ENCODE assay signal across 1 fruit fly cellular context in the genomic region with DNA sequence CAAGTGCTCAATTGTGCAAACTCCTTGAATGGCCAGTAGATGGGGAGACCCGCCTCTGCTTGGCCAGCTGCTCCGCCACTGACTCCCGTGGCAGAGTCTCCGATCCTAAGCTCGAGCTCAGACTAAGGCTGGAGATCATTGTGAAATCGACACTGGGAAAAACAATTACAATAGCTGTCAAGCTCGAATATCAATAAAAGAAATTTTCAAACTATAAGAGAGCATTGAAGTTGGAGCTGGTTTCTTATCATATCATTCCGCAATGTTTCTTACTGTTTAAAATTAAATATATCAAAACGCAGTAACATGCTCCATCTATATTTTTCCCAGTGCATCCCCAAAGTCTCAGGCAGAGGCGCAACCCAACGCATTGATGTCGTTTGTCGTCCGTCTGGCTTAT.
TF ChIP-seq lines count a peak whose summit lies in the region.

No protein-coding gene starts in this region.

TF ChIP-seq in whole organism, embryonic, 481 proteins besides CTCF, POLR2A, EP300 and RAD21 (continued from another document and continues in another):
- TF ChIP-seq CG14050 (GFP tag; IDR thresholded peaks at IDR 0.05; lab: Robert Waterston, UW) (no peak), CG13123 (GFP tag; optimal IDR thresholded peaks at IDR 0.05; lab: Kevin White, UChicago) (no peak), CG2116 (GFP tag; optimal IDR thresholded peaks at IDR 0.05; lab: Kevin White, UChicago) (no peak), pfk (GFP tag; optimal IDR thresholded peaks at IDR 0.05; lab: Kevin White, UChicago) (no peak), E2f2 (GFP tag; IDR thresholded peaks at IDR 0.05; lab: Robert Waterston, UW) (no peak), bcd (GFP tag; optimal IDR thresholded peaks at IDR 0.05; lab: Kevin White, UChicago) (no peak), peb (GFP tag; IDR thresholded peaks at IDR 0.05; lab: Robert Waterston, UW) (no peak), mirr (GFP tag; optimal IDR thresholded peaks at IDR 0.05; lab: Kevin White, UChicago) (no peak), tin (GFP tag; optimal IDR thresholded peaks at IDR 0.05; lab: Kevin White, UChicago) (peak; percentile 68), zf30C (GFP tag; optimal IDR thresholded peaks at IDR 0.05; lab: Kevin White, UChicago) (peak; percentile 85), pum (GFP tag; optimal IDR thresholded peaks at IDR 0.05; lab: Kevin White, UChicago) (peak; percentile 34), pros (GFP tag; optimal IDR thresholded peaks at IDR 0.05; lab: Kevin White, UChicago) (no peak), Meics (GFP tag; optimal IDR thresholded peaks at IDR 0.05; lab: Kevin White, UChicago) (no peak), MBD-R2 (GFP tag; IDR thresholded peaks at IDR 0.05; lab: Robert Waterston, UW) (no peak), CG9932 (GFP tag; IDR thresholded peaks at IDR 0.05; lab: Robert Waterston, UW) (no peak), CG43689 (GFP tag; IDR thresholded peaks at IDR 0.05; lab: Robert Waterston, UW) (no peak), bbx (GFP tag; IDR thresholded peaks at IDR 0.05; lab: Robert Waterston, UW; ENCODE audit: partially characterized antibody) (no peak), gcm (GFP tag; optimal IDR thresholded peaks at IDR 0.05; lab: Kevin White, UChicago) (peak; percentile 40), CG13894 (tag; optimal IDR thresholded peaks at IDR 0.05; lab: Kevin White, UChicago) (no peak), Spps (tag; optimal IDR thresholded peaks at IDR 0.05; lab: Kevin White, UChicago) (peak; percentile 60), oc (tag; optimal IDR thresholded peaks at IDR 0.05; lab: Kevin White, UChicago) (no peak), CG34224 (GFP tag; IDR thresholded peaks at IDR 0.05; lab: Robert Waterston, UW; ENCODE audit: partially characterized antibody) (no peak), Poxn (GFP tag; IDR thresholded peaks at IDR 0.05; lab: Robert Waterston, UW) (no peak), CG8089 (GFP tag; optimal IDR thresholded peaks at IDR 0.05; lab: Kevin White, UChicago) (peak; percentile 32), sim (GFP tag; IDR thresholded peaks at IDR 0.05; lab: Robert Waterston, UW) (no peak), seq (GFP tag; IDR thresholded peaks at IDR 0.05; lab: Robert Waterston, UW) (no peak), vfl (GFP tag; optimal IDR thresholded peaks at IDR 0.05; lab: Kevin White, UChicago) (no peak), Oli (tag; optimal IDR thresholded peaks at IDR 0.05; lab: Kevin White, UChicago) (no peak), zen (tag; optimal IDR thresholded peaks at IDR 0.05; lab: Kevin White, UChicago) (peak; percentile 85), CG10565 (GFP tag; optimal IDR thresholded peaks at IDR 0.05; lab: Kevin White, UChicago) (no peak), NFAT (GFP tag; IDR thresholded peaks at IDR 0.05; lab: Robert Waterston, UW) (no peak), pita (GFP tag; optimal IDR thresholded peaks at IDR 0.05; lab: Kevin White, UChicago) (no peak), chn (GFP tag; optimal IDR thresholded peaks at IDR 0.05; lab: Kevin White, UChicago) (peak; percentile 48), CG34376 (GFP tag; optimal IDR thresholded peaks at IDR 0.05; lab: Kevin White, UChicago) (no peak), CG6254 (GFP tag; optimal IDR thresholded peaks at IDR 0.05; lab: Kevin White, UChicago) (peak; percentile 45), salm (tag; optimal IDR thresholded peaks at IDR 0.05; lab: Kevin White, UChicago) (no peak), slp2 (GFP tag; optimal IDR thresholded peaks at IDR 0.05; lab: Kevin White, UChicago) (no peak), onecut (GFP tag; IDR thresholded peaks at IDR 0.05; lab: Robert Waterston, UW) (0 out of 2 replicates have a peak, but pooled peaks have one; percentile 18), GATAe (GFP tag; conservative IDR thresholded peaks at IDR 0.05; lab: Robert Waterston, UW) (no peak), CG17361 (GFP tag; IDR thresholded peaks at IDR 0.05; lab: Robert Waterston, UW) (peak; percentile 68; the same call in 2 of the 3 replicates), CG1603 (tag; optimal IDR thresholded peaks at IDR 0.05; lab: Kevin White, UChicago) (peak; percentile 22), CG4617 (GFP tag; optimal IDR thresholded peaks at IDR 0.05; lab: Kevin White, UChicago; ENCODE audit: borderline replicate concordance) (no peak), cg (GFP tag; optimal IDR thresholded peaks at IDR 0.05; lab: Kevin White, UChicago) (no peak), CG3995 (GFP tag; optimal IDR thresholded peaks at IDR 0.05; lab: Kevin White, UChicago) (no peak), CG18011 (GFP tag; optimal IDR thresholded peaks at IDR 0.05; lab: Kevin White, UChicago) (no peak), Taf1 (GFP tag; IDR thresholded peaks at IDR 0.05; lab: Robert Waterston, UW) (no peak), CG18619 (GFP tag; optimal IDR thresholded peaks at IDR 0.05; lab: Kevin White, UChicago) (no peak), CG7745 (tag; optimal IDR thresholded peaks at IDR 0.05; lab: Kevin White, UChicago) (no peak), CG17359 (tag; optimal IDR thresholded peaks at IDR 0.05; lab: Kevin White, UChicago) (peak; percentile 29), Gug (GFP tag; IDR thresholded peaks at IDR 0.05; lab: Robert Waterston, UW) (peak; percentile 26; the same call in 1 of the 4 replicates), CG15601 (tag; optimal IDR thresholded peaks at IDR 0.05; lab: Kevin White, UChicago) (no peak), kay (GFP tag; optimal IDR thresholded peaks at IDR 0.05; lab: Kevin White, UChicago) (no peak), D19B (GFP tag; optimal IDR thresholded peaks at IDR 0.05; lab: Kevin White, UChicago) (no peak), MTF-1 (GFP tag; optimal IDR thresholded peaks at IDR 0.05; lab: Kevin White, UChicago; ENCODE audit: borderline replicate concordance) (no peak), repo (GFP tag; optimal IDR thresholded peaks at IDR 0.05; lab: Kevin White, UChicago) (no peak), CG32532 (GFP tag; IDR thresholded peaks at IDR 0.05; lab: Robert Waterston, UW) (no peak), HLH54F (GFP tag; optimal IDR thresholded peaks at IDR 0.05; lab: Kevin White, UChicago) (no peak), TFAM (GFP tag; optimal IDR thresholded peaks at IDR 0.05; lab: Kevin White, UChicago) (no peak), NfI (GFP tag; optimal IDR thresholded peaks at IDR 0.05; lab: Kevin White, UChicago) (no peak), CG2120 (GFP tag; optimal IDR thresholded peaks at IDR 0.05; lab: Kevin White, UChicago) (no peak), CG30403 (GFP tag; optimal IDR thresholded peaks at IDR 0.05; lab: Kevin White, UChicago) (peak; percentile 41), Sry-δ (GFP tag; optimal IDR thresholded peaks at IDR 0.05; lab: Kevin White, UChicago) (peak; percentile 15), nerfin-2 (GFP tag; IDR thresholded peaks at IDR 0.05; lab: Robert Waterston, UW; ENCODE audit: partially characterized antibody) (no peak), en (GFP tag; optimal IDR thresholded peaks at IDR 0.05; lab: Kevin White, UChicago) (no peak), CG12769 (tag; optimal IDR thresholded peaks at IDR 0.05; lab: Kevin White, UChicago) (no peak), Optix (GFP tag; IDR thresholded peaks at IDR 0.05; lab: Robert Waterston, UW) (no peak), kni (GFP tag; optimal IDR thresholded peaks at IDR 0.05; lab: Kevin White, UChicago) (no peak), CG1647 (GFP tag; optimal IDR thresholded peaks at IDR 0.05; lab: Kevin White, UChicago) (no peak), CG10462 (GFP tag; optimal IDR thresholded peaks at IDR 0.05; lab: Kevin White, UChicago) (peak; percentile 13), Vsx1 (GFP tag; optimal IDR thresholded peaks at IDR 0.05; lab: Kevin White, UChicago) (no peak), CG11504 (tag; optimal IDR thresholded peaks at IDR 0.05; lab: Kevin White, UChicago) (peak; percentile 23), yki (optimal IDR thresholded peaks at IDR 0.05; lab: Kevin White, UChicago) (no peak), Dek (tag; optimal IDR thresholded peaks at IDR 0.05; lab: Kevin White, UChicago) (no peak), CG10209 (GFP tag; optimal IDR thresholded peaks at IDR 0.05; lab: Kevin White, UChicago) (peak; percentile 22), chinmo (GFP tag; IDR thresholded peaks at IDR 0.05; lab: Robert Waterston, UW; ENCODE audit: partially characterized antibody) (no peak), CG6272 (GFP tag; IDR thresholded peaks at IDR 0.05; lab: Robert Waterston, UW) (no peak), Hmr (GFP tag; optimal IDR thresholded peaks at IDR 0.05; lab: Kevin White, UChicago) (no peak), CG15696 (tag; optimal IDR thresholded peaks at IDR 0.05; lab: Kevin White, UChicago) (peak; percentile 95), Sox100B (GFP tag; optimal IDR thresholded peaks at IDR 0.05; lab: Kevin White, UChicago) (peak; percentile 2), CG17186 (GFP tag; optimal IDR thresholded peaks at IDR 0.05; lab: Kevin White, UChicago) (no peak), fd102C (GFP tag; optimal IDR thresholded peaks at IDR 0.05; lab: Kevin White, UChicago) (peak; percentile 79), lab (GFP tag; optimal IDR thresholded peaks at IDR 0.05; lab: Kevin White, UChicago) (no peak), ems (GFP tag; optimal IDR thresholded peaks at IDR 0.05; lab: Kevin White, UChicago) (no peak), CG6813 (GFP tag; optimal IDR thresholded peaks at IDR 0.05; lab: Kevin White, UChicago) (peak; percentile 61), ERR (GFP tag; optimal IDR thresholded peaks at IDR 0.05; lab: Kevin White, UChicago) (no peak), Lim3 (GFP tag; IDR thresholded peaks at IDR 0.05; lab: Robert Waterston, UW) (no peak), sens (GFP tag; lab: Kevin White, UChicago) (peak; percentile 97), CG11560 (tag; IDR thresholded peaks at IDR 0.05; lab: Robert Waterston, UW) (no peak), vvl (GFP tag; IDR thresholded peaks at IDR 0.05; lab: Robert Waterston, UW) (peak; percentile 44; the same call in 1 of the 2 replicates), CG1233 (GFP tag; optimal IDR thresholded peaks at IDR 0.05; lab: Kevin White, UChicago) (peak; percentile 44), tx (GFP tag; optimal IDR thresholded peaks at IDR 0.05; lab: Kevin White, UChicago) (no peak), disco-r (GFP tag; optimal IDR thresholded peaks at IDR 0.05; lab: Kevin White, UChicago) (no peak), Nf-YC (tag; optimal IDR thresholded peaks at IDR 0.05; lab: Kevin White, UChicago) (no peak), phol (tag; optimal IDR thresholded peaks at IDR 0.05; lab: Kevin White, UChicago) (peak; percentile 74), dati (GFP tag; IDR thresholded peaks at IDR 0.05; lab: Robert Waterston, UW) (no peak), corto (GFP tag; optimal IDR thresholded peaks at IDR 0.05; lab: Kevin White, UChicago) (no peak), emc (GFP tag; optimal IDR thresholded peaks at IDR 0.05; lab: Kevin White, UChicago) (no peak), usp (GFP tag; optimal IDR thresholded peaks at IDR 0.05; lab: Kevin White, UChicago) (no peak), CG16863 (GFP tag; optimal IDR thresholded peaks at IDR 0.05; lab: Kevin White, UChicago) (peak; percentile 38), bsh (GFP tag; optimal IDR thresholded peaks at IDR 0.05; lab: Kevin White, UChicago) (peak; percentile 30 to 62), CG5245 (GFP tag; optimal IDR thresholded peaks at IDR 0.05; lab: Kevin White, UChicago) (peak; percentile 45), CG7556 (GFP tag; optimal IDR thresholded peaks at IDR 0.05; lab: Kevin White, UChicago) (peak; percentile 22), Dref (GFP tag; IDR thresholded peaks at IDR 0.05; lab: Robert Waterston, UW) (no peak), CG2712 (tag; optimal IDR thresholded peaks at IDR 0.05; lab: Kevin White, UChicago) (peak; percentile 87), Ada2b (GFP tag; IDR thresholded peaks at IDR 0.05; lab: Robert Waterston, UW) (no peak), cato (GFP tag; optimal IDR thresholded peaks at IDR 0.05; lab: Kevin White, UChicago; ENCODE audit: borderline replicate concordance) (no peak), ATbp (GFP tag; optimal IDR thresholded peaks at IDR 0.05; lab: Kevin White, UChicago) (no peak), CG14014 (GFP tag; IDR thresholded peaks at IDR 0.05; lab: Robert Waterston, UW) (no peak), fd96Cb (tag; optimal IDR thresholded peaks at IDR 0.05; lab: Kevin White, UChicago) (peak; percentile 63), lilli (GFP tag; optimal IDR thresholded peaks at IDR 0.05; lab: Kevin White, UChicago) (peak; percentile 21), H15 (GFP tag; IDR thresholded peaks at IDR 0.05; lab: Robert Waterston, UW) (no peak), CG34422 (GFP tag; IDR thresholded peaks at IDR 0.05; lab: Robert Waterston, UW) (0 out of 3 replicates have a peak, but pooled peaks have one; percentile 19), Rfx (GFP tag; IDR thresholded peaks at IDR 0.05; lab: Robert Waterston, UW) (no peak), Dad (GFP tag; optimal IDR thresholded peaks at IDR 0.05; lab: Kevin White, UChicago) (peak; percentile 33), CG8359 (GFP tag; optimal IDR thresholded peaks at IDR 0.05; lab: Kevin White, UChicago; ENCODE audit: borderline replicate concordance) (peak; percentile 49), hkb (optimal IDR thresholded peaks at IDR 0.05; lab: Kevin White, UChicago) (no peak), hkb (GFP tag; IDR thresholded peaks at IDR 0.05; lab: Robert Waterston, UW) (no peak), CG14441 (GFP tag; IDR thresholded peaks at IDR 0.05; lab: Robert Waterston, UW) (no peak), Elba2 (GFP tag; optimal IDR thresholded peaks at IDR 0.05; lab: Kevin White, UChicago) (peak; percentile 30), CG7928 (GFP tag; optimal IDR thresholded peaks at IDR 0.05; lab: Kevin White, UChicago) (no peak), gt (GFP tag; IDR thresholded peaks at IDR 0.05; lab: Robert Waterston, UW) (no peak), chm (GFP tag; IDR thresholded peaks at IDR 0.05; lab: Robert Waterston, UW) (peak; percentile 60; the same call in 1 of the 2 replicates), Sox102F (GFP tag; optimal IDR thresholded peaks at IDR 0.05; lab: Kevin White, UChicago) (no peak), CG18262 (tag; optimal IDR thresholded peaks at IDR 0.05; lab: Kevin White, UChicago) (peak; percentile 76), pho (GFP tag; optimal IDR thresholded peaks at IDR 0.05; lab: Kevin White, UChicago) (no peak), CG6175 (GFP tag; IDR thresholded peaks at IDR 0.05; lab: Robert Waterston, UW) (no peak), jumu (GFP tag; optimal IDR thresholded peaks at IDR 0.05; lab: Kevin White, UChicago) (peak; percentile 17), H2.0 (GFP tag; IDR thresholded peaks at IDR 0.05; lab: Robert Waterston, UW) (no peak), CG15479 (GFP tag; optimal IDR thresholded peaks at IDR 0.05; lab: Kevin White, UChicago) (peak; percentile 2), al (GFP tag; IDR thresholded peaks at IDR 0.05; lab: Robert Waterston, UW) (no peak), eve (GFP tag; optimal IDR thresholded peaks at IDR 0.05; lab: Kevin White, UChicago) (peak in 1 of 2 experiments; percentile 1)
